Fruit fly (Drosophila melanogaster) whole organism, wandering third instar larva: ENCODE results near the gene ago.

Experiments used
- Abd-B ChIP-seq: fragments of >200 bp; optimal IDR thresholded peaks from 2 replicates; lab custom pipeline; 2017; ENCODE audit warnings: missing biosample characterization, missing genetic modification characterization
- Mio ChIP-seq: sonication (Bioruptor generic); optimal IDR thresholded peaks from 2 replicates; lab custom pipeline; 2016; ENCODE audit warnings: missing biosample characterization, missing genetic modification characterization
- br ChIP-seq: fragments of 200-800 bp; sonication (Bioruptor generic); optimal IDR thresholded peaks from 2 replicates; lab custom pipeline; 2016; ENCODE audit warnings: missing biosample characterization, missing genetic modification characterization
- ey ChIP-seq: fragments of 200-800 bp; sonication (Bioruptor generic); optimal IDR thresholded peaks from 2 replicates; lab custom pipeline; 2016; ENCODE audit warnings: missing biosample characterization, missing genetic modification characterization
- sage ChIP-seq: fragments of 200-800 bp; sonication (Bioruptor generic); optimal IDR thresholded peaks from 2 replicates; lab custom pipeline; 2016; ENCODE audit warnings: missing biosample characterization, mild to moderate bottlenecking, missing genetic modification characterization
- tai ChIP-seq: sonication (Bioruptor generic); optimal IDR thresholded peaks from 2 replicates; lab custom pipeline; 2016; ENCODE audit warnings: missing biosample characterization, missing genetic modification characterization

DNA sequence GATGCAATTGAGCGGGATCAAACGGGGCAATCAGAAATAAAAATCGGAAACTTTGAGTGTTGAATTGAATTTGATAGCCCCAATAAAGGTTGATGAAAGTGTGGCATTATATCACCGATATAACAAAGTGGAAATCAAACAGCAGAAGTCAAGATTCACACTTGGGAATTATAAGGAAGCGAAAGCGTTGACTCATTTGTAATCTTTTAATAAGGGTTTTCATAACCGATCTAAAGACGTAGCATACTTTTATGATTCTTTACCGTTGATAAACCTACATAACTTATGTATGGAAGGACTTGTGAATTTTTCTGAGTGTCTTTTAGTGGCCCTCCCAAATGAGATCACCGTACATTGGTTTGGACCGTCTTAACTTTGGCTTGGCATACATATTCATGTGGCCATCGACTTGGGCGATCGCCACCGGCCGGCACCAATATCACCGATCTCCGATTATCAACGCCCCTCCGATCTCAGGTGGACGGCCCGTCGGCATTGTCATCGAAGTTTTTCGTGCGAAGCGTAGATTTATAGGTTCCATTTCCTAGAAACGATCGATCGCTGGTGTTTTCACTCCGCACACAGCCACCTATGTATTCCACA is 24.6 kb downstream of the ago start:
- TF ChIP-seq tai (GFP tag; lab: Kevin White, UChicago) (no peak), sage (no peak), ey (GFP tag; lab: Kevin White, UChicago) (no peak), Abd-B (no peak), Mio (GFP tag; lab: Kevin White, UChicago) (no peak), br (no peak)
